Fruit fly (Drosophila melanogaster) whole organism, embryonic: ENCODE data around the gene Rrp1.

Source experiments
- Abd-B ChIP-seq: fragments of 200-800 bp; sonication (Bioruptor generic); optimal IDR thresholded peaks from 2 replicates; lab custom pipeline; 2018; ENCODE audit warnings: missing biosample characterization, mild to moderate bottlenecking, missing genetic modification characterization, moderate library complexity
- Bgb ChIP-seq: fragments of 200-800 bp; sonication (Bioruptor generic); IDR thresholded peaks from 2 replicates; pipeline ENCODE4 v1.3.6; 2022; ENCODE audit warnings: missing biosample characterization, missing genetic modification characterization; ENCODE audit not compliant: partially characterized antibody
- CG10147 ChIP-seq: fragments of 200-800 bp; sonication (Bioruptor generic); optimal IDR thresholded peaks from 2 replicates; lab custom pipeline; 2019; ENCODE audit warnings: missing biosample characterization, mild to moderate bottlenecking, missing genetic modification characterization, moderate library complexity
- CG10366 ChIP-seq: fragments of 200-800 bp; sonication (Bioruptor generic); IDR thresholded peaks from 2 replicates; pipeline ENCODE4 v1.3.6; 2022; ENCODE audit warnings: missing biosample characterization, missing genetic modification characterization
- CG11398 ChIP-seq: fragments of 200-800 bp; sonication (Bioruptor generic); optimal IDR thresholded peaks from 2 replicates; lab custom pipeline; 2016; ENCODE audit warnings: missing biosample characterization, missing genetic modification characterization
- CG11696 ChIP-seq: fragments of 200-800 bp; sonication (Bioruptor generic); IDR thresholded peaks from 2 replicates; pipeline ENCODE4 v1.3.6; 2022; ENCODE audit warnings: missing biosample characterization, missing genetic modification characterization
- CG11723 ChIP-seq: fragments of 200-800 bp; sonication (Bioruptor generic); optimal IDR thresholded peaks from 2 replicates; lab custom pipeline; 2017; ENCODE audit warnings: missing biosample characterization, mild to moderate bottlenecking, missing genetic modification characterization
- CG12104 ChIP-seq: fragments of 200-800 bp; sonication (Bioruptor generic); optimal IDR thresholded peaks from 3 replicates; lab custom pipeline; 2016; ENCODE audit warnings: missing biosample characterization, missing genetic modification characterization
- CG12155 ChIP-seq: fragments of 200-800 bp; sonication (Bioruptor generic); optimal IDR thresholded peaks from 3 replicates; lab custom pipeline; 2016; ENCODE audit warnings: missing biosample characterization, missing genetic modification characterization
- CG13296 ChIP-seq: fragments of 200-800 bp; sonication (Bioruptor generic); optimal IDR thresholded peaks from 3 replicates; lab custom pipeline; 2018; ENCODE audit warnings: missing biosample characterization, mild to moderate bottlenecking, missing genetic modification characterization
- CG14441 ChIP-seq: fragments of 200-800 bp; sonication (Bioruptor generic); IDR thresholded peaks from 2 replicates; pipeline ENCODE4 v1.3.6; 2022; ENCODE audit warnings: missing biosample characterization, missing genetic modification characterization
- CG14667 ChIP-seq: fragments of 200-800 bp; sonication (Bioruptor generic); IDR thresholded peaks from 2 replicates; pipeline ENCODE4 v1.3.6; 2022; ENCODE audit warnings: missing biosample characterization, missing genetic modification characterization
- CG16813 ChIP-seq: fragments of 200-800 bp; sonication (Bioruptor generic); IDR thresholded peaks from 3 replicates; pipeline ENCODE4 v1.3.6; 2022; ENCODE audit warnings: missing biosample characterization, missing genetic modification characterization; ENCODE audit not compliant: partially characterized antibody
- CG17186 ChIP-seq: fragments of 200-800 bp; sonication (Bioruptor generic); optimal IDR thresholded peaks from 3 replicates; lab custom pipeline; 2017; ENCODE audit warnings: missing biosample characterization, missing genetic modification reagents, missing genetic modification characterization
- CG1832 ChIP-seq: fragments of 200-800 bp; sonication (Bioruptor generic); optimal IDR thresholded peaks from 2 replicates; lab custom pipeline; 2017; ENCODE audit warnings: missing biosample characterization, mild to moderate bottlenecking, missing genetic modification characterization, inconsistent platforms
- CG18599 ChIP-seq: fragments of 200-800 bp; sonication (Bioruptor generic); optimal IDR thresholded peaks from 3 replicates; lab custom pipeline; 2017; ENCODE audit warnings: missing biosample characterization, missing genetic modification characterization, mild to moderate bottlenecking, moderate library complexity, missing genetic modification reagents
- CG42726 ChIP-seq: fragments of 200-800 bp; sonication (Bioruptor generic); IDR thresholded peaks from 2 replicates; pipeline ENCODE4 v1.3.6; 2022; ENCODE audit warnings: missing biosample characterization, missing genetic modification characterization; ENCODE audit not compliant: partially characterized antibody
- CG6254 ChIP-seq: fragments of 200-800 bp; sonication (Bioruptor generic); optimal IDR thresholded peaks from 3 replicates; lab custom pipeline; 2017; ENCODE audit warnings: mild to moderate bottlenecking, missing biosample characterization, missing genetic modification reagents, missing genetic modification characterization
- CG6272 ChIP-seq: fragments of 200-800 bp; sonication (Bioruptor generic); IDR thresholded peaks from 2 replicates; pipeline ENCODE4 v1.3.6; 2022; ENCODE audit warnings: missing biosample characterization, missing genetic modification characterization
- CG9215 ChIP-seq: fragments of 200-800 bp; sonication (Bioruptor generic); IDR thresholded peaks from 2 replicates; pipeline ENCODE4 v1.3.6; 2022; ENCODE audit warnings: missing biosample characterization, missing genetic modification characterization
- CG9437 ChIP-seq: fragments of 200-800 bp; sonication (Bioruptor generic); optimal IDR thresholded peaks from 2 replicates; lab custom pipeline; 2018; ENCODE audit warnings: missing biosample characterization, mild to moderate bottlenecking, missing genetic modification characterization
- CHES-1-like ChIP-seq: fragments of 200-800 bp; sonication (Bioruptor generic); optimal IDR thresholded peaks from 2 replicates; lab custom pipeline; 2016; ENCODE audit warnings: missing biosample characterization, missing genetic modification characterization
- CrebB ChIP-seq: fragments of 200-800 bp; sonication (Bioruptor generic); optimal IDR thresholded peaks from 3 replicates; lab custom pipeline; 2018; ENCODE audit warnings: missing biosample characterization, mild to moderate bottlenecking, missing genetic modification characterization
- D ChIP-seq, 2 experiments: fragments of 200-800 bp in 1 of 2; fragments of >200 bp in 1 of 2; sonication (Bioruptor generic) in 1 of 2; optimal IDR thresholded peaks; 2 replicates in 1 of 2; 3 replicates in 1 of 2; lab custom pipeline; 2017; ENCODE audit warnings: mild to moderate bottlenecking in 1 of 2, missing biosample characterization in 1 of 2, missing genetic modification characterization in 1 of 2, missing genetic modification reagents in 1 of 2
- Dll ChIP-seq: fragments of 200-800 bp; sonication (Bioruptor generic); IDR thresholded peaks from 4 replicates; pipeline ENCODE4 v1.3.6; 2022; ENCODE audit warnings: missing biosample characterization, missing genetic modification characterization; ENCODE audit not compliant: partially characterized antibody
- HLH54F ChIP-seq: fragments of 200-800 bp; sonication (Bioruptor generic); optimal IDR thresholded peaks from 3 replicates; lab custom pipeline; 2016; ENCODE audit warnings: missing biosample characterization, missing genetic modification characterization
- Hr39 ChIP-seq: fragments of >200 bp; optimal IDR thresholded peaks from 2 replicates; lab custom pipeline; 2017
- Ravus ChIP-seq: fragments of 200-800 bp; sonication (Bioruptor generic); IDR thresholded peaks from 2 replicates; pipeline ENCODE4 v1.3.6; 2022; ENCODE audit warnings: missing biosample characterization, missing genetic modification characterization
- Rfx ChIP-seq: fragments of 200-800 bp; sonication (Bioruptor generic); IDR thresholded peaks from 2 replicates; pipeline ENCODE4 v1.3.6; 2022; ENCODE audit warnings: missing biosample characterization, missing genetic modification characterization
- Six4 ChIP-seq: fragments of 200-800 bp; sonication (Bioruptor generic); optimal IDR thresholded peaks from 2 replicates; lab custom pipeline; 2016; ENCODE audit warnings: missing biosample characterization, missing genetic modification characterization
- Ssrp ChIP-seq: fragments of 200-800 bp; sonication (Bioruptor generic); optimal IDR thresholded peaks from 2 replicates; lab custom pipeline; 2018; ENCODE audit warnings: missing biosample characterization, mild to moderate bottlenecking, missing genetic modification characterization, moderate library complexity
- Xbp1 ChIP-seq: fragments of 200-800 bp; sonication (Bioruptor generic); optimal IDR thresholded peaks from 3 replicates; lab custom pipeline; 2016; ENCODE audit warnings: missing biosample characterization, mild to moderate bottlenecking, missing genetic modification characterization
- bcd ChIP-seq: fragments of 200-800 bp; sonication (Bioruptor generic); optimal IDR thresholded peaks from 2 replicates; lab custom pipeline; 2017; ENCODE audit warnings: missing biosample characterization, mild to moderate bottlenecking, missing genetic modification characterization
- bowl ChIP-seq: fragments of 200-800 bp; sonication (Bioruptor generic); IDR thresholded peaks from 2 replicates; pipeline ENCODE4 v1.3.6; 2022; ENCODE audit warnings: missing biosample characterization, missing genetic modification characterization
- br ChIP-seq: fragments of >200 bp; optimal IDR thresholded peaks from 2 replicates; lab custom pipeline; 2017
- bsh ChIP-seq, 2 experiments: fragments of 200-800 bp; sonication (Bioruptor generic); optimal IDR thresholded peaks; 2 replicates each; lab custom pipeline; 2017 to 2018; ENCODE audit warnings: mild to moderate bottlenecking in 2 of 2, missing biosample characterization in 2 of 2, missing genetic modification characterization in 2 of 2, moderate library complexity in 1 of 2
- cad ChIP-seq: fragments of >200 bp; optimal IDR thresholded peaks from 2 replicates; lab custom pipeline; 2017; ENCODE audit warnings: missing biosample characterization, missing genetic modification characterization
- chm ChIP-seq: fragments of 200-800 bp; sonication (Bioruptor generic); IDR thresholded peaks from 2 replicates; pipeline ENCODE4 v1.3.6; 2022; ENCODE audit warnings: missing biosample characterization, missing genetic modification characterization
- fd102C ChIP-seq: fragments of 200-800 bp; sonication (Bioruptor generic); optimal IDR thresholded peaks from 2 replicates; lab custom pipeline; 2018; ENCODE audit warnings: missing biosample characterization, mild to moderate bottlenecking, missing genetic modification characterization, moderate library complexity
- fd3F ChIP-seq: fragments of 200-800 bp; sonication (Bioruptor generic); optimal IDR thresholded peaks from 2 replicates; lab custom pipeline; 2018; ENCODE audit warnings: missing biosample characterization, mild to moderate bottlenecking, missing genetic modification characterization, moderate library complexity
- kah ChIP-seq: fragments of 200-800 bp; sonication (Bioruptor generic); optimal IDR thresholded peaks from 2 replicates; lab custom pipeline; 2018; ENCODE audit warnings: missing biosample characterization, mild to moderate bottlenecking, missing genetic modification characterization
- ken ChIP-seq: fragments of 200-800 bp; sonication (Bioruptor generic); IDR thresholded peaks from 3 replicates; pipeline ENCODE4 v1.3.6; 2022; ENCODE audit warnings: missing biosample characterization, missing genetic modification characterization
- lbe ChIP-seq: fragments of 200-800 bp; sonication (Bioruptor generic); optimal IDR thresholded peaks from 2 replicates; lab custom pipeline; 2016; ENCODE audit warnings: missing biosample characterization, mild to moderate bottlenecking, missing genetic modification characterization
- rib ChIP-seq: fragments of 200-800 bp; sonication (Bioruptor generic); IDR thresholded peaks from 2 replicates; pipeline ENCODE4 v1.3.6; 2022; ENCODE audit warnings: missing biosample characterization, missing genetic modification characterization
- salm ChIP-seq: fragments of 200-800 bp; sonication (Bioruptor generic); optimal IDR thresholded peaks from 2 replicates; lab custom pipeline; 2018; ENCODE audit warnings: missing biosample characterization, mild to moderate bottlenecking, missing genetic modification characterization
- sc ChIP-seq, 3 experiments: fragments of >200 bp in 2 of 3; fragments of 200-800 bp in 1 of 3; sonication (Bioruptor generic) in 1 of 3; optimal IDR thresholded peaks; 2 replicates in 2 of 3; 3 replicates in 1 of 3; lab custom pipeline; 2017; ENCODE audit warnings: mild to moderate bottlenecking in 1 of 3, missing biosample characterization in 1 of 3, missing genetic modification characterization in 1 of 3, missing genetic modification reagents in 1 of 3
- sim ChIP-seq: fragments of 200-800 bp; sonication (Bioruptor generic); IDR thresholded peaks from 2 replicates; pipeline ENCODE4 v1.3.6; 2022; ENCODE audit warnings: missing biosample characterization, missing genetic modification characterization
- slp2 ChIP-seq: fragments of 200-800 bp; sonication (Bioruptor generic); optimal IDR thresholded peaks from 2 replicates; lab custom pipeline; 2016; ENCODE audit warnings: missing biosample characterization, missing genetic modification characterization
- wor ChIP-seq: fragments of 200-800 bp; sonication (Bioruptor generic); IDR thresholded peaks from 2 replicates; pipeline ENCODE4 v1.3.6; 2022; ENCODE audit warnings: missing biosample characterization, missing genetic modification characterization
- zfh2 ChIP-seq: fragments of 200-800 bp; sonication (Bioruptor generic); optimal IDR thresholded peaks from 2 replicates; lab custom pipeline; 2016; ENCODE audit warnings: missing biosample characterization, missing genetic modification characterization

Rrp1 gene

DNA sequence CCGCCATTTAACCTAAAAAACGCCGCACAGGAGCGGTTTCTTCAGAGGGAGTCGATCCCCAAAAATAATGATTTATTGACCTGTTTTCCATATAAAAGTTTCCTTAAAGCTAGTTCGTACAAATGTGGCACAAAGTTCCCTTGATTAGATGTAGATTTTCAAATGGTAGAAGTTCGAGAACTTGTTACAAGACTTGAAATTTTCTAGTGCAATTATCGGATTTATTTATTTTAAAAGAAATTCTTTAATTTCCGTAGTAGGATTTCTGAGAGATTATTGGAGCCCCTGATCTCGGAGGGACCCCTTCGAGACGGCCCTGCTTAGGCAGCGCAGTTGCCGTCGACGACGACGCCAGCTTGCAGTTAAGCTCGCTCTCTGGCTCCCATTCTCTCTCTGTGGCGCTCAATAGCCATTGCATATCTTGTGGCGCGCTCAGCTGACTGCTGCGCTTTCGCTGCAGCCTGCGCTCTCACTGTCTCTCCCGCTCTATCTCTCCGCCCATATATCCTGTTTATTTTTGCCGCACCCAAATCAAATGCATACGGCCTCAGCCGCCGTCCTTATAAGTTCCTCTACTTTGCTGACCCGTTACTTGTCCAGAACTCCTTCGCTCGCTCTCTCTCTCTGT lies 14.6 kb downstream of the Rrp1 start (continued):
- TF ChIP-seq CG10147 (GFP tag; lab: Kevin White, UChicago) (no peak), chm (no peak), HLH54F (GFP tag; lab: Kevin White, UChicago) (no peak), CG11723 (GFP tag; lab: Kevin White, UChicago) (no peak), lbe (GFP tag; lab: Kevin White, UChicago) (peak; percentile 62), CG12155 (GFP tag; lab: Kevin White, UChicago) (no peak), CG42726 (GFP tag; lab: Robert Waterston, UW) (no peak), CG14441 (GFP tag; lab: Robert Waterston, UW) (no peak), CG14667 (GFP tag; lab: Robert Waterston, UW) (0 out of 2 replicates have a peak, but pooled peaks have one; percentile 30), bcd (peak; percentile 45), Hr39 (lab: Kevin White, UChicago) (no peak), salm (tag; lab: Kevin White, UChicago) (no peak), CG9437 (GFP tag; lab: Kevin White, UChicago) (peak; percentile 2), rib (GFP tag; lab: Robert Waterston, UW) (no peak), fd3F (GFP tag; lab: Kevin White, UChicago) (no peak), CrebB (tag; lab: Kevin White, UChicago) (no peak), cad (GFP tag; lab: Kevin White, UChicago) (no peak), CG10366 (GFP tag; lab: Robert Waterston, UW) (no peak), bsh (GFP tag; optimal IDR thresholded peaks at IDR 0.05; lab: Kevin White, UChicago) (peak; percentile 64 to 76), Dll (GFP tag; lab: Robert Waterston, UW) (no peak), CG1832 (no peak), fd102C (GFP tag; lab: Kevin White, UChicago) (no peak), CHES-1-like (GFP tag; lab: Kevin White, UChicago) (no peak), Xbp1 (GFP tag; lab: Kevin White, UChicago) (peak; percentile 61), CG18599 (GFP tag; lab: Kevin White, UChicago) (no peak), bowl (GFP tag; lab: Robert Waterston, UW) (no peak), zfh2 (GFP tag; lab: Kevin White, UChicago) (no peak), br (lab: Kevin White, UChicago) (no peak), wor (GFP tag; lab: Robert Waterston, UW) (peak; percentile 45; the same call in 1 of the 2 replicates), sim (GFP tag; lab: Robert Waterston, UW) (no peak), Rfx (GFP tag; lab: Robert Waterston, UW) (peak; percentile 13; the same call in 1 of the 2 replicates), D (optimal IDR thresholded peaks at IDR 0.05; lab: Kevin White, UChicago) (no peak), D (GFP tag; optimal IDR thresholded peaks at IDR 0.05; lab: Kevin White, UChicago) (peak; percentile 71), CG16813 (no peak), Six4 (peak; percentile 9), slp2 (GFP tag; lab: Kevin White, UChicago) (no peak), Bgb (no peak), CG11398 (GFP tag; lab: Kevin White, UChicago) (no peak), CG17186 (GFP tag; lab: Kevin White, UChicago) (no peak), Abd-B (GFP tag; lab: Kevin White, UChicago) (peak; percentile 80), CG13296 (GFP tag; lab: Kevin White, UChicago) (no peak), Ravus (GFP tag; lab: Robert Waterston, UW) (no peak), Ssrp (tag; lab: Kevin White, UChicago) (peak; percentile 67), ken (GFP tag; lab: Robert Waterston, UW) (0 out of 3 replicates have a peak, but pooled peaks have one; percentile 31), CG6272 (GFP tag; lab: Robert Waterston, UW) (no peak), CG6254 (GFP tag; lab: Kevin White, UChicago) (peak; percentile 48), kah (GFP tag; lab: Kevin White, UChicago) (no peak), CG12104 (GFP tag; lab: Kevin White, UChicago) (no peak), CG11696 (GFP tag; lab: Robert Waterston, UW) (no peak), sc (optimal IDR thresholded peaks at IDR 0.05; lab: Kevin White, UChicago) (no peak), sc (GFP tag; optimal IDR thresholded peaks at IDR 0.05; lab: Kevin White, UChicago) (peak; percentile 47), CG9215 (peak; percentile 46)
